Fruit fly (Drosophila melanogaster): ENCODE data around the gene CG32816.

DNA sequence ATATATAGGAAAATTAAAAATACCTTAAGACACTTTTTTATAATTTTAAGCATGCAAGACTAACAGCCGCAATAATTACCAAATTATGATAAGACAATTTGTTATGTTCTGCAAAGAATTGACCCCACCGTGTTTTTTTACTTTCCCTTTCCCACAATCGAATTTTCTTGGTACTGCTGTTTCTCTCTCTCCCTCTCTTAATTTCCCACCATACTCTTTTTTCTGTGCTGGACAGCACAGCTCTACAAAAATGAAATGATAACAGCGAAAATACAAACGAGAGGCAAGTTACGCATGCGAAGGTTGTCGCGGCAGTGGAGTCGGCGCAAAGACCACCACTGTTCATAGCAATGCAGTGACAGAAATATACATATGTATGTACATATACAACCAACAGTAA, 192.6 kb downstream of the CG32816 start:
- TF ChIP-seq CG8478 (optimal IDR thresholded peaks at IDR 0.05): no peak
- TF ChIP-seq CTCF (optimal IDR thresholded peaks at IDR 0.05): no peak
